Worm (Caenorhabditis elegans) whole organism, young adult: ENCODE results near the gene moc-2.

ENCODE experiments used
- B0261.1 ChIP-seq: sonication (generic microtip); optimal IDR thresholded peaks from 2 replicates; lab custom pipeline; 2016; ENCODE audit warnings: mild to moderate bottlenecking, missing genetic modification characterization, moderate library complexity, missing compliant biosample characterization
- B0336.3 ChIP-seq: fragments of 200-800 bp; sonication (Bioruptor generic); IDR thresholded peaks from 2 replicates; pipeline ENCODE4 v1.3.6; 2022; ENCODE audit warnings: missing genetic modification characterization, missing compliant biosample characterization
- D2030.7 ChIP-seq: fragments of 200-800 bp; sonication (Bioruptor generic); IDR thresholded peaks from 2 replicates; pipeline ENCODE4 v1.3.6; 2022; ENCODE audit warnings: missing genetic modification reagents, missing genetic modification characterization, missing compliant biosample characterization
- F23B12.7 ChIP-seq: sonication (generic microtip); optimal IDR thresholded peaks from 2 replicates; lab custom pipeline; 2017; ENCODE audit warnings: missing genetic modification characterization, mild to moderate bottlenecking, missing compliant biosample characterization, antibody characterized with exemption, moderate library complexity; ENCODE audit not compliant: insufficient read depth
- F57A8.1 ChIP-seq: fragments of 200-800 bp; sonication (Bioruptor generic); optimal IDR thresholded peaks from 2 replicates; lab custom pipeline; 2018; ENCODE audit warnings: mild to moderate bottlenecking, missing genetic modification characterization, moderate library complexity, missing compliant biosample characterization
- Y95B8A.8 ChIP-seq: fragments of 200-800 bp; sonication (Bioruptor generic); IDR thresholded peaks from 2 replicates; pipeline ENCODE4 v1.3.6; 2022; ENCODE audit warnings: missing genetic modification reagents, missing genetic modification characterization, missing compliant biosample characterization
- ama-1 ChIP-seq, 3 experiments: fragments of 150-350 bp in 1 of 3; sonication (generic microtip) in 2 of 3; optimal IDR thresholded peaks; 2 replicates each; lab custom pipeline; 2014 to 2018; ENCODE audit warnings: missing biosample characterization in 2 of 3, missing genetic modification characterization in 2 of 3, missing genetic modification reagents in 2 of 3
- athp-1 ChIP-seq: sonication (generic microtip); optimal IDR thresholded peaks from 2 replicates; lab custom pipeline; 2017; ENCODE audit warnings: mild to moderate bottlenecking, missing genetic modification characterization, missing compliant biosample characterization
- attf-5 ChIP-seq: fragments of 200-800 bp; sonication (Bioruptor generic); optimal IDR thresholded peaks from 2 replicates; lab custom pipeline; 2018; ENCODE audit warnings: mild to moderate bottlenecking, missing genetic modification characterization, missing compliant biosample characterization
- attf-6 ChIP-seq: fragments of 200-800 bp; sonication (Bioruptor generic); IDR thresholded peaks from 2 replicates; pipeline ENCODE4 v1.3.6; 2022; ENCODE audit warnings: missing genetic modification reagents, missing genetic modification characterization, missing compliant biosample characterization
- bed-1 ChIP-seq: fragments of 200-800 bp; sonication (Bioruptor generic); IDR thresholded peaks from 2 replicates; pipeline ENCODE4 v1.3.6; 2022; ENCODE audit warnings: missing genetic modification reagents, missing genetic modification characterization, missing compliant biosample characterization
- chd-7 ChIP-seq: sonication (generic microtip); optimal IDR thresholded peaks from 2 replicates; lab custom pipeline; 2016; ENCODE audit warnings: mild to moderate bottlenecking, missing genetic modification characterization, moderate library complexity, missing compliant biosample characterization
- egl-18 ChIP-seq: fragments of 200-800 bp; sonication (Bioruptor generic); IDR thresholded peaks from 2 replicates; pipeline ENCODE4 v1.3.6; 2022; ENCODE audit warnings: missing genetic modification reagents, missing genetic modification characterization, missing compliant biosample characterization
- egrh-3 ChIP-seq: fragments of 200-800 bp; sonication (Bioruptor generic); IDR thresholded peaks from 2 replicates; pipeline ENCODE4 v1.3.6; 2022; ENCODE audit warnings: missing genetic modification reagents, missing genetic modification characterization, missing compliant biosample characterization
- him-1 ChIP-seq: sonication (generic microtip); optimal IDR thresholded peaks from 2 replicates; lab custom pipeline; 2016; ENCODE audit warnings: missing genotype, missing genetic modification reagents, missing genetic modification characterization, missing compliant biosample characterization
- hlh-26 ChIP-seq: fragments of 200-800 bp; sonication (Bioruptor generic); conservative IDR thresholded peaks from 2 replicates; pipeline ENCODE4 v1.3.6; 2022; ENCODE audit warnings: missing genetic modification reagents, missing genetic modification characterization, missing compliant biosample characterization
- hsf-1 ChIP-seq: fragments of 200-800 bp; sonication (Bioruptor generic); IDR thresholded peaks from 2 replicates; pipeline ENCODE4 v1.3.6; 2022; ENCODE audit warnings: missing genetic modification reagents, missing genetic modification characterization, missing compliant biosample characterization
- let-526 ChIP-seq: fragments of 200-800 bp; sonication (Bioruptor generic); IDR thresholded peaks from 2 replicates; pipeline ENCODE4 v1.3.6; 2022; ENCODE audit warnings: missing genetic modification reagents, missing genetic modification characterization, missing compliant biosample characterization
- let-607 ChIP-seq, 2 experiments: fragments of 200-800 bp in 1 of 2; sonication (Bioruptor generic) in 1 of 2; sonication (generic microtip) in 1 of 2; optimal IDR thresholded peaks; 2 replicates each; lab custom pipeline; 2016 to 2018; ENCODE audit warnings: mild to moderate bottlenecking in 2 of 2, missing compliant biosample characterization in 2 of 2, missing genetic modification characterization in 2 of 2, moderate library complexity in 2 of 2, missing genotype in 1 of 2
- lin-26 ChIP-seq: fragments of 200-800 bp; sonication (Bioruptor generic); IDR thresholded peaks from 2 replicates; pipeline ENCODE4 v1.3.6; 2022; ENCODE audit warnings: missing genetic modification reagents, missing genetic modification characterization, missing compliant biosample characterization
- lin-54 ChIP-seq: fragments of 200-800 bp; sonication (Bioruptor generic); optimal IDR thresholded peaks from 2 replicates; lab custom pipeline; 2018; ENCODE audit warnings: mild to moderate bottlenecking, missing genetic modification characterization, missing compliant biosample characterization
- lsy-27 ChIP-seq: sonication (generic microtip); optimal IDR thresholded peaks from 2 replicates; lab custom pipeline; 2017; ENCODE audit warnings: missing genetic modification characterization, mild to moderate bottlenecking, missing compliant biosample characterization, antibody characterized with exemption, missing genotype, borderline replicate concordance; ENCODE audit not compliant: insufficient read depth
- madf-3 ChIP-seq: fragments of 200-800 bp; sonication (Bioruptor generic); IDR thresholded peaks from 2 replicates; pipeline ENCODE4 v1.3.6; 2022; ENCODE audit warnings: missing genetic modification reagents, missing genetic modification characterization, missing compliant biosample characterization
- mel-28 ChIP-seq: sonication (generic microtip); optimal IDR thresholded peaks from 2 replicates; lab custom pipeline; 2016; ENCODE audit warnings: borderline replicate concordance, mild to moderate bottlenecking, missing genetic modification characterization, missing compliant biosample characterization
- nfya-1 ChIP-seq: sonication (generic microtip); optimal IDR thresholded peaks from 2 replicates; lab custom pipeline; 2017; ENCODE audit warnings: antibody characterized with exemption, missing compliant biosample characterization, missing genetic modification characterization, borderline replicate concordance; ENCODE audit not compliant: insufficient read depth
- nfyb-1 ChIP-seq: fragments of 200-800 bp; sonication (Bioruptor generic); IDR thresholded peaks from 2 replicates; pipeline ENCODE4 v1.3.6; 2022; ENCODE audit warnings: missing genetic modification reagents, missing genetic modification characterization, missing compliant biosample characterization
- nhr-179 ChIP-seq: sonication (generic microtip); optimal IDR thresholded peaks from 2 replicates; lab custom pipeline; 2016; ENCODE audit warnings: mild to moderate bottlenecking, missing genetic modification characterization, missing compliant biosample characterization
- nhr-80 ChIP-seq: sonication (generic microtip); optimal IDR thresholded peaks from 2 replicates; lab custom pipeline; 2016; ENCODE audit warnings: missing genetic modification characterization, missing compliant biosample characterization
- pbrm-1 ChIP-seq: fragments of 200-800 bp; sonication (Bioruptor generic); IDR thresholded peaks from 2 replicates; pipeline ENCODE4 v1.3.6; 2022; ENCODE audit warnings: missing genetic modification reagents, missing genetic modification characterization, missing compliant biosample characterization
- pha-4 ChIP-seq: fragments of 150-350 bp; sonication (generic microtip); optimal IDR thresholded peaks from 2 replicates; lab custom pipeline; 2014; ENCODE audit warnings: missing biosample characterization, missing genetic modification reagents, missing genetic modification characterization
- repo-1 ChIP-seq: sonication (generic microtip); optimal IDR thresholded peaks from 2 replicates; lab custom pipeline; 2017; ENCODE audit warnings: mild to moderate bottlenecking, missing genetic modification characterization, missing compliant biosample characterization
- rpc-1 ChIP-seq, 2 experiments: fragments of 150-350 bp in 1 of 2; sonication (generic microtip) in 1 of 2; optimal IDR thresholded peaks; 2 replicates each; lab custom pipeline; 2014 to 2018; ENCODE audit warnings: missing biosample characterization in 1 of 2, missing genetic modification characterization in 1 of 2, missing genetic modification reagents in 1 of 2, missing genotype in 1 of 2
- snpc-3.4 ChIP-seq: sonication (generic microtip); optimal IDR thresholded peaks from 2 replicates; lab custom pipeline; 2017; ENCODE audit warnings: missing genetic modification characterization, mild to moderate bottlenecking, missing compliant biosample characterization, antibody characterized with exemption, moderate library complexity, missing genotype, missing genetic modification reagents
- snpc-4 ChIP-seq, 5 experiments: fragments of 150-350 bp in 1 of 5; sonication (generic microtip) in 4 of 5; optimal IDR thresholded peaks; 2 replicates each; lab custom pipeline; 2014 to 2018; ENCODE audit warnings: missing genetic modification characterization in 5 of 5, missing biosample characterization in 3 of 5, antibody characterized with exemption in 2 of 5, mild to moderate bottlenecking in 2 of 5, missing compliant biosample characterization in 2 of 5, missing genotype in 2 of 5, moderate library complexity in 2 of 5, missing genetic modification reagents in 1 of 5
- sptf-2 ChIP-seq: fragments of 200-800 bp; sonication (Bioruptor generic); optimal IDR thresholded peaks from 2 replicates; lab custom pipeline; 2018; ENCODE audit warnings: mild to moderate bottlenecking, missing genetic modification characterization, missing compliant biosample characterization
- unc-130 ChIP-seq: sonication (generic microtip); optimal IDR thresholded peaks from 2 replicates; lab custom pipeline; 2016; ENCODE audit warnings: missing genetic modification reagents, missing genetic modification characterization, missing compliant biosample characterization
- zfh-2 ChIP-seq: fragments of 200-800 bp; sonication (Bioruptor generic); conservative IDR thresholded peaks from 2 replicates; pipeline ENCODE4 v1.3.6; 2022; ENCODE audit warnings: missing genetic modification reagents, missing genetic modification characterization, missing compliant biosample characterization
- ztf-26 ChIP-seq: sonication (generic microtip); optimal IDR thresholded peaks from 2 replicates; lab custom pipeline; 2017; ENCODE audit warnings: missing genetic modification characterization, missing compliant biosample characterization
- ztf-6 ChIP-seq: fragments of 200-800 bp; sonication (Bioruptor generic); IDR thresholded peaks from 2 replicates; pipeline ENCODE4 v1.3.6; 2022; ENCODE audit warnings: missing genetic modification reagents, missing genetic modification characterization, missing compliant biosample characterization

moc-2 gene

ce11 chrV:6516491-6517304 lies 12.7 kb upstream of the moc-2 start, which contains the start of gene mdh-1 (continued):
- TF ChIP-seq ztf-26 (no peak), F23B12.7 (tag; lab: Kevin White, UChicago) (no peak), him-1 (tag; lab: Kevin White, UChicago) (no peak), nhr-80 (tag; lab: Kevin White, UChicago) (peak; percentile 60), madf-3 (no peak), let-607 (tag; optimal IDR thresholded peaks at IDR 0.05; lab: Kevin White, UChicago) (peak in 1 of 2 experiments; percentile 24), ztf-6 (GFP tag; lab: Robert Waterston, UW) (no peak), B0261.1 (tag; lab: Kevin White, UChicago) (no peak), repo-1 (tag; lab: Kevin White, UChicago) (no peak), nfya-1 (no peak), nhr-179 (tag; lab: Kevin White, UChicago) (no peak), mel-28 (tag; lab: Kevin White, UChicago) (no peak), lin-54 (GFP tag; lab: Kevin White, UChicago) (peak; percentile 5), ama-1 (optimal IDR thresholded peaks at IDR 0.05; lab: Kevin White, UChicago) (peak; percentile 44), ama-1 (GFP tag; optimal IDR thresholded peaks at IDR 0.05; lab: Kevin White, UChicago) (no peak), pha-4 (peak; percentile 77), D2030.7 (GFP tag; lab: Robert Waterston, UW) (0 out of 2 replicates have a peak, but pooled peaks have one; percentile 17), bed-1 (GFP tag; lab: Robert Waterston, UW) (no peak), chd-7 (no peak), sptf-2 (GFP tag; lab: Kevin White, UChicago) (no peak), pbrm-1 (0 out of 2 replicates have a peak, but pooled peaks have one; percentile 2), Y95B8A.8 (GFP tag; lab: Robert Waterston, UW) (peak; percentile 43; the same call in 1 of the 2 replicates), egl-18 (no peak), snpc-4 (GFP tag; optimal IDR thresholded peaks at IDR 0.05; lab: Kevin White, UChicago) (no peak), snpc-4 (tag; optimal IDR thresholded peaks at IDR 0.05; lab: Kevin White, UChicago) (no peak), hsf-1 (GFP tag; lab: Robert Waterston, UW) (no peak), athp-1 (tag; lab: Kevin White, UChicago) (no peak), F57A8.1 (GFP tag; lab: Kevin White, UChicago) (no peak), attf-5 (peak; percentile 8), unc-130 (GFP tag; lab: Kevin White, UChicago) (no peak), zfh-2 (GFP tag; lab: Robert Waterston, UW) (no peak), egrh-3 (no peak), lsy-27 (tag; lab: Kevin White, UChicago) (no peak), B0336.3 (GFP tag; lab: Robert Waterston, UW) (no peak), lin-26 (GFP tag; lab: Robert Waterston, UW) (no peak), rpc-1 (optimal IDR thresholded peaks at IDR 0.05; lab: Kevin White, UChicago) (no peak), rpc-1 (tag; optimal IDR thresholded peaks at IDR 0.05; lab: Kevin White, UChicago) (no peak), nfyb-1 (GFP tag; lab: Robert Waterston, UW) (peak; percentile 40; the same call in 1 of the 2 replicates), snpc-3.4 (tag; lab: Kevin White, UChicago) (no peak), attf-6 (no peak), let-526 (GFP tag; lab: Robert Waterston, UW) (peak; percentile 49; the same call in 1 of the 2 replicates), hlh-26 (GFP tag; lab: Robert Waterston, UW) (no peak)
